Fruit fly (Drosophila melanogaster) whole organism, wandering third instar larva: Measurements from ENCODE around the gene robo3.

ENCODE experiments used
- Abd-B ChIP-seq: fragments of >200 bp; optimal IDR thresholded peaks from 2 replicates; lab custom pipeline; 2017; ENCODE audit warnings: missing biosample characterization, missing genetic modification characterization
- CG32264 ChIP-seq: fragments of 200-800 bp; sonication (Bioruptor generic); optimal IDR thresholded peaks from 2 replicates; lab custom pipeline; 2016; ENCODE audit warnings: missing biosample characterization, missing genetic modification characterization
- Dfd ChIP-seq: fragments of >200 bp; optimal IDR thresholded peaks from 2 replicates; lab custom pipeline; 2017; ENCODE audit warnings: missing biosample characterization, missing genetic modification characterization
- Dif ChIP-seq: fragments of 200-275, 200-300 bp; sonication (Bioruptor generic); optimal IDR thresholded peaks from 2 replicates; lab custom pipeline; 2018; ENCODE audit warnings: missing biosample characterization, missing genetic modification characterization; ENCODE audit not compliant: partially characterized antibody
- HLH106 ChIP-seq: fragments of 200-800 bp; optimal IDR thresholded peaks from 3 replicates; lab custom pipeline; 2019; ENCODE audit warnings: missing biosample characterization, mild to moderate bottlenecking, missing genetic modification characterization, moderate library complexity
- Hnf4 ChIP-seq: fragments of 200-800 bp; sonication (Bioruptor generic); optimal IDR thresholded peaks from 2 replicates; lab custom pipeline; 2016; ENCODE audit warnings: missing biosample characterization, mild to moderate bottlenecking, missing genetic modification characterization
- Hr78 ChIP-seq: fragments of >200 bp; optimal IDR thresholded peaks from 2 replicates; lab custom pipeline; 2017; ENCODE audit warnings: missing biosample characterization, missing genetic modification characterization
- Hr83 ChIP-seq: fragments of 200-300 bp; sonication (Bioruptor generic); optimal IDR thresholded peaks from 2 replicates; lab custom pipeline; 2016; ENCODE audit warnings: missing biosample characterization, mild to moderate bottlenecking, missing genetic modification characterization, moderate library complexity; ENCODE audit not compliant: poor library complexity, severe bottlenecking
- Jra ChIP-seq: sonication (Bioruptor generic); optimal IDR thresholded peaks from 2 replicates; lab custom pipeline; 2016; ENCODE audit warnings: missing biosample characterization, missing genetic modification characterization
- Mio ChIP-seq: sonication (Bioruptor generic); optimal IDR thresholded peaks from 2 replicates; lab custom pipeline; 2016; ENCODE audit warnings: missing biosample characterization, missing genetic modification characterization
- Myc ChIP-seq: fragments of >200 bp; optimal IDR thresholded peaks from 2 replicates; lab custom pipeline; 2017
- N ChIP-seq: fragments of >200 bp; optimal IDR thresholded peaks from 2 replicates; lab custom pipeline; 2018; ENCODE audit warnings: missing biosample characterization, missing external identifiers, missing genetic modification characterization
- OdsH ChIP-seq: fragments of 200-800 bp; sonication (Bioruptor generic); optimal IDR thresholded peaks from 2 replicates; lab custom pipeline; 2016; ENCODE audit warnings: missing biosample characterization, mild to moderate bottlenecking, missing genetic modification characterization
- Sp1 ChIP-seq: fragments of 200-800 bp; sonication (Bioruptor generic); optimal IDR thresholded peaks from 3 replicates; lab custom pipeline; 2019; ENCODE audit warnings: missing biosample characterization, mild to moderate bottlenecking, missing genetic modification characterization, moderate library complexity
- Vsx2 ChIP-seq: fragments of 200-300, 225-300 bp; sonication (Bioruptor generic); optimal IDR thresholded peaks from 2 replicates; lab custom pipeline; 2018; ENCODE audit warnings: missing biosample characterization, missing genetic modification characterization; ENCODE audit not compliant: partially characterized antibody
- br ChIP-seq: fragments of 200-800 bp; sonication (Bioruptor generic); optimal IDR thresholded peaks from 2 replicates; lab custom pipeline; 2016; ENCODE audit warnings: missing biosample characterization, missing genetic modification characterization
- dmrt93B ChIP-seq: fragments of 200-800 bp; sonication (Bioruptor generic); optimal IDR thresholded peaks from 2 replicates; lab custom pipeline; 2018; ENCODE audit warnings: missing biosample characterization, mild to moderate bottlenecking, missing genetic modification characterization
- dsf ChIP-seq: sonication (Bioruptor generic); optimal IDR thresholded peaks from 2 replicates; lab custom pipeline; 2016; ENCODE audit warnings: missing biosample characterization, missing genetic modification characterization, borderline replicate concordance
- ey ChIP-seq: fragments of 200-800 bp; sonication (Bioruptor generic); optimal IDR thresholded peaks from 2 replicates; lab custom pipeline; 2016; ENCODE audit warnings: missing biosample characterization, missing genetic modification characterization
- foxo ChIP-seq, 2 experiments: fragments of 200-800 bp; sonication (Bioruptor generic); optimal IDR thresholded peaks; 2 replicates in 1 of 2; 3 replicates in 1 of 2; lab custom pipeline; 2016 to 2017; ENCODE audit warnings: missing biosample characterization in 2 of 2, missing genetic modification characterization in 2 of 2
- fru ChIP-seq: fragments of 200-800 bp; sonication (Bioruptor generic); optimal IDR thresholded peaks from 3 replicates; lab custom pipeline; 2016; ENCODE audit warnings: missing biosample characterization, mild to moderate bottlenecking, missing genetic modification characterization
- h ChIP-seq: fragments of 200-800 bp; sonication (Bioruptor generic); optimal IDR thresholded peaks from 3 replicates; lab custom pipeline; 2016; ENCODE audit warnings: missing biosample characterization, mild to moderate bottlenecking, missing genetic modification characterization
- jim ChIP-seq: fragments of 175-275, 200-325 bp; sonication (Bioruptor generic); optimal IDR thresholded peaks from 2 replicates; lab custom pipeline; 2016; ENCODE audit warnings: missing biosample characterization, mild to moderate bottlenecking, missing genetic modification characterization
- lola ChIP-seq: fragments of >200 bp; optimal IDR thresholded peaks from 2 replicates; lab custom pipeline; 2017; ENCODE audit warnings: missing biosample characterization, missing genetic modification characterization
- pan ChIP-seq: fragments of >200 bp; optimal IDR thresholded peaks from 2 replicates; lab custom pipeline; 2017
- psq ChIP-seq: fragments of 200-800 bp; sonication (Bioruptor generic); optimal IDR thresholded peaks from 3 replicates; lab custom pipeline; 2017; ENCODE audit warnings: missing biosample characterization, mild to moderate bottlenecking, missing genetic modification characterization, moderate library complexity
- rgr ChIP-seq: fragments of 200-800 bp; sonication (Bioruptor generic); optimal IDR thresholded peaks from 3 replicates; lab custom pipeline; 2016; ENCODE audit warnings: missing biosample characterization, mild to moderate bottlenecking, missing genetic modification characterization
- sage ChIP-seq: fragments of 200-800 bp; sonication (Bioruptor generic); optimal IDR thresholded peaks from 2 replicates; lab custom pipeline; 2016; ENCODE audit warnings: missing biosample characterization, mild to moderate bottlenecking, missing genetic modification characterization
- tai ChIP-seq: sonication (Bioruptor generic); optimal IDR thresholded peaks from 2 replicates; lab custom pipeline; 2016; ENCODE audit warnings: missing biosample characterization, missing genetic modification characterization
- usp ChIP-seq: fragments of >200 bp; optimal IDR thresholded peaks from 2 replicates; lab custom pipeline; 2017; ENCODE audit warnings: missing biosample characterization, missing genetic modification characterization
- woc ChIP-seq: sonication (Bioruptor generic); optimal IDR thresholded peaks from 2 replicates; lab custom pipeline; 2016; ENCODE audit warnings: missing biosample characterization, mild to moderate bottlenecking, missing genetic modification characterization

The robo3 gene

dm6 chr2L:1312321-1312720, 56.1 kb downstream of the robo3 start:
- TF ChIP-seq Myc (lab: Kevin White, UChicago) (no peak), foxo (GFP tag; optimal IDR thresholded peaks at IDR 0.05; lab: Kevin White, UChicago) (peak in 1 of 2 experiments; percentile 48), Mio (GFP tag; lab: Kevin White, UChicago) (no peak), h (GFP tag; lab: Kevin White, UChicago) (peak; percentile 36), Dif (GFP tag; lab: Kevin White, UChicago) (no peak), Hnf4 (GFP tag; lab: Kevin White, UChicago) (peak; percentile 22), Sp1 (GFP tag; lab: Kevin White, UChicago) (peak; percentile 57), ey (GFP tag; lab: Kevin White, UChicago) (peak; percentile 22), rgr (peak; percentile 27), HLH106 (tag; lab: Kevin White, UChicago) (peak; percentile 53), fru (GFP tag; lab: Kevin White, UChicago) (peak; percentile 59), br (GFP tag; lab: Kevin White, UChicago) (peak; percentile 42), OdsH (GFP tag; lab: Kevin White, UChicago) (peak; percentile 19), psq (GFP tag; lab: Kevin White, UChicago) (peak; percentile 28), dsf (GFP tag; lab: Kevin White, UChicago) (no peak), woc (GFP tag; lab: Kevin White, UChicago) (peak; percentile 6), Abd-B (GFP tag; lab: Kevin White, UChicago) (no peak)

- TF ChIP-seq HLH106 (tag; lab: Kevin White, UChicago) (no peak), Myc (lab: Kevin White, UChicago) (no peak), lola (GFP tag; lab: Kevin White, UChicago) (no peak), Dif (GFP tag; lab: Kevin White, UChicago) (no peak), Jra (GFP tag; lab: Kevin White, UChicago) (no peak), usp (no peak), Mio (GFP tag; lab: Kevin White, UChicago) (no peak), CG32264 (GFP tag; lab: Kevin White, UChicago) (no peak), Hr78 (GFP tag; lab: Kevin White, UChicago) (no peak), dmrt93B (no peak), Hr83 (GFP tag; lab: Kevin White, UChicago) (no peak), dsf (GFP tag; lab: Kevin White, UChicago) (no peak), fru (GFP tag; lab: Kevin White, UChicago) (no peak), sage (no peak)
These were observed 59.1 kb downstream of the robo3 start for dm6 chr2L:1315283-1315682.

dm6 chr2L:1316422-1316821, 60.2 kb downstream of the robo3 start:
- peak in 1 of 2 experiments; percentile 7 for TF ChIP-seq foxo (GFP tag; optimal IDR thresholded peaks at IDR 0.05; lab: Kevin White, UChicago)
- no peak for TF ChIP-seq sage
- TF ChIP-seq Vsx2 (GFP tag; lab: Kevin White, UChicago), result no peak

dm6 chr2L:1328861-1329260, 72.6 kb downstream of the robo3 start, which contains the start of gene a5:
Gene a5, plus strand, starts transcription at chr2L:1329161.
- TF ChIP-seq h (GFP tag; lab: Kevin White, UChicago) (no peak), Mio (GFP tag; lab: Kevin White, UChicago) (no peak), N (GFP tag; lab: Kevin White, UChicago) (no peak), psq (GFP tag; lab: Kevin White, UChicago) (no peak), Dfd (GFP tag; lab: Kevin White, UChicago) (no peak), Sp1 (GFP tag; lab: Kevin White, UChicago) (no peak), HLH106 (tag; lab: Kevin White, UChicago) (no peak), pan (no peak)

- TF ChIP-seq lola (GFP tag; lab: Kevin White, UChicago), result no peak
- TF ChIP-seq Myc (lab: Kevin White, UChicago), result no peak
- no peak for TF ChIP-seq foxo (GFP tag; optimal IDR thresholded peaks at IDR 0.05; lab: Kevin White, UChicago)
- TF ChIP-seq, all 38 proteins: peak for 0
These were observed 77.6 kb downstream of the robo3 start, which contains the start of gene CG5440 for dm6 chr2L:1333828-1334227. Gene CG5440, plus strand, starts transcription at chr2L:1334128.

dm6 chr2L:1341995-1342394, 85.8 kb downstream of the robo3 start, which contains the start of gene CG33923:
Gene CG33923, minus strand, starts transcription at chr2L:1342095.
- TF ChIP-seq tai (GFP tag; lab: Kevin White, UChicago) (no peak), jim (GFP tag; lab: Kevin White, UChicago) (no peak)
